Fruit fly (Drosophila melanogaster): ENCODE data around the gene CG15296.

Gene CG15296

DNA sequence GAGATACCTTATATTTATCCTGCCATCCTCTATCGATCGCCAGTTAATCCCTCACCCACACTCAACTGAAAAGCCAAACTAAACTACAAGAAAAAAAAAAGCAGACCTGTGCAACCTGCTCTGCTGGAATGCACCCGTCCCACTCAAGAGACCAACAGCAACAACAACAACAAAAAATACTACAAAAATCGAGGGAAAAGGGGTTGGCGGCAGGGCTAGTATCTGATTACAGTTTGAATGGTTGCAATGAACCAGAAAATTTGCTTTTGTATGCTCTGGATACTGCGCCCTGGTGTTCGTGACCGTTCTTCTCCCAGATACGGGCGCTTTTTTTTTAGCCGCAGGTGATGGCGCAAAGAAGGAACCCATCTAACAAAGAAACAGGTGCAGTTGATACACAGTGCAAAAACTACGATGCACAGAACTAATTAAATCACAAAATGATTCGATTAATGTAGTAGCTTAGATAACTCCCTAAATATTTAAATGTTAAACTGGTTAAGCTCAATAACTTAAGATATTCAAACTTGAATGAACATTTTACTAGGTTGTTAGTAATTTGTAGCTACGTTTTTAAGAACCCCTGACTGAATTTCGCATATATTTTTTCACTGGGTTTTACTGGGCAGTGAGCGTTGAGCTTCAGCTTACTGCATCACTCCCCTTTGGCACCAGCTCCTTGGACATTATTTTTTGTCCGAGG, 27.4 kb downstream of the CG15296 start:
- TF ChIP-seq fru (GFP tag; optimal IDR thresholded peaks at IDR 0.05) (peak; percentile 55), dmrt93B (GFP tag; optimal IDR thresholded peaks at IDR 0.05) (peak; percentile 26), pan (optimal IDR thresholded peaks at IDR 0.05) (no peak), Dif (GFP tag; optimal IDR thresholded peaks at IDR 0.05; ENCODE audit: partially characterized antibody) (no peak), Sp1 (GFP tag; optimal IDR thresholded peaks at IDR 0.05) (peak; percentile 19), Hr78 (GFP tag; optimal IDR thresholded peaks at IDR 0.05) (no peak), Rel (GFP tag; optimal IDR thresholded peaks at IDR 0.05) (no peak), Rel (tag; optimal IDR thresholded peaks at IDR 0.05) (no peak), CG32264 (GFP tag; optimal IDR thresholded peaks at IDR 0.05) (no peak), psq (GFP tag; optimal IDR thresholded peaks at IDR 0.05) (peak; percentile 19), Hnf4 (GFP tag; optimal IDR thresholded peaks at IDR 0.05) (no peak), foxo (GFP tag; optimal IDR thresholded peaks at IDR 0.05) (peak in 1 of 2 experiments; percentile 41), N (GFP tag; optimal IDR thresholded peaks at IDR 0.05) (no peak), brk (GFP tag; optimal IDR thresholded peaks at IDR 0.05) (no peak), Jra (GFP tag; optimal IDR thresholded peaks at IDR 0.05) (no peak), dl (GFP tag; optimal IDR thresholded peaks at IDR 0.05; ENCODE audit: insufficient read depth in 1 of 2, partially characterized antibody in 2 of 2) (no peak), jim (GFP tag; optimal IDR thresholded peaks at IDR 0.05) (no peak), CrebA (GFP tag; optimal IDR thresholded peaks at IDR 0.05; ENCODE audit: borderline replicate concordance) (no peak), h (GFP tag; optimal IDR thresholded peaks at IDR 0.05) (peak; percentile 36), usp (GFP tag; optimal IDR thresholded peaks at IDR 0.05) (no peak), Hr83 (GFP tag; optimal IDR thresholded peaks at IDR 0.05; ENCODE audit: poor library complexity, severe bottlenecking) (no peak), lola (GFP tag; optimal IDR thresholded peaks at IDR 0.05) (no peak), Myc (optimal IDR thresholded peaks at IDR 0.05) (no peak), Vsx2 (GFP tag; optimal IDR thresholded peaks at IDR 0.05; ENCODE audit: partially characterized antibody) (no peak), sage (GFP tag; optimal IDR thresholded peaks at IDR 0.05) (no peak), sv (GFP tag; optimal IDR thresholded peaks at IDR 0.05) (no peak), dsf (GFP tag; optimal IDR thresholded peaks at IDR 0.05; ENCODE audit: borderline replicate concordance) (no peak), Abd-B (GFP tag; optimal IDR thresholded peaks at IDR 0.05) (no peak), Dfd (GFP tag; optimal IDR thresholded peaks at IDR 0.05) (no peak), Mio (GFP tag; optimal IDR thresholded peaks at IDR 0.05) (no peak), br (GFP tag; optimal IDR thresholded peaks at IDR 0.05) (no peak), woc (GFP tag; optimal IDR thresholded peaks at IDR 0.05) (peak; percentile 26), GATAd (GFP tag; optimal IDR thresholded peaks at IDR 0.05) (no peak), tai (GFP tag; optimal IDR thresholded peaks at IDR 0.05) (no peak), HLH106 (tag; optimal IDR thresholded peaks at IDR 0.05) (peak; percentile 28), CG9705 (GFP tag; optimal IDR thresholded peaks at IDR 0.05) (no peak), OdsH (GFP tag; optimal IDR thresholded peaks at IDR 0.05) (peak; percentile 14), rgr (GFP tag; optimal IDR thresholded peaks at IDR 0.05) (no peak), ey (GFP tag; optimal IDR thresholded peaks at IDR 0.05) (peak; percentile 22)

DNA sequence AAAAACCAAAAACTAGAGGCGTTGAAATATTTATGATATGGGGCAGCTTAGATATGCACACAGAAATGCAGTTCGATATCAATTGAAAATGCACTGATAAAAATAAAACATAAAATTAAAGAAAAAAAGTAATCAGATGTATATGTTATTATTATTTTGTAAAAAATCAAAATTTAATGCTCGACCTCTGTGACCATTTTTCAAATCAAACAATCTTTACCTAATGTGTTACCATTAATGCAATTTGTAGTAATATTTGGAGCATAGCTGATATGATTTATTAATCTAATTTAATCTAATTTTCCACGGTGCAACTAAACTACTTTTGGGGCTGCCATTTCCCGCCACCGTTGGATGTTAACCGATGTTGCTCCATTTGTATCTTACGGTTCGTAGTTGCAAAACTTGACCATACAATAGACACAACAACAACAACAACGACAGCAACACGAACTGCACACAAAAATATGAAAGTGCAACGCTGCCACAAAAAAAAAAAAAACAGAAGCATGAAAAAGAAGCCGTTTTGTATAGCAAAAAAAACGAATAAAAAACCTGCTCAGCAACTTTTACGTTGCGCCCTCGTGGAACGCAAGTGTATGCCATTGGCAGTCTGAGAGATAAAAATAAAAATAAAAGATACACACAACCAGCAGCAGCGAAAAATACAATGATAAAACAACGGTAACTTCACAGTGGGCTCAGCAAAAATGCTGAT, 30.3 kb downstream of the CG15296 start:
- no peak for TF ChIP-seq rgr (GFP tag; optimal IDR thresholded peaks at IDR 0.05)
- TF ChIP-seq Jra (GFP tag; optimal IDR thresholded peaks at IDR 0.05): no peak
- no peak for TF ChIP-seq Vsx2 (GFP tag; optimal IDR thresholded peaks at IDR 0.05; ENCODE audit: partially characterized antibody)
- TF ChIP-seq sv (GFP tag; optimal IDR thresholded peaks at IDR 0.05): no peak
- no peak for TF ChIP-seq CrebA (GFP tag; optimal IDR thresholded peaks at IDR 0.05; ENCODE audit: borderline replicate concordance)

All from whole organism, wandering third instar larva.